Worm (Caenorhabditis elegans) whole organism, L2 larva: Measurements from ENCODE around the gene B0285.6.

Experiments used
- blmp-1 ChIP-seq: sonication (generic microtip); optimal IDR thresholded peaks from 2 replicates; lab custom pipeline; 2017; ENCODE audit warnings: missing genetic modification characterization, mild to moderate bottlenecking, missing compliant biosample characterization, antibody characterized with exemption, moderate library complexity; ENCODE audit not compliant: insufficient read depth
- dmd-4 ChIP-seq: sonication (generic microtip); optimal IDR thresholded peaks from 2 replicates; lab custom pipeline; 2017; ENCODE audit warnings: missing biosample characterization, missing genetic modification characterization

DNA sequence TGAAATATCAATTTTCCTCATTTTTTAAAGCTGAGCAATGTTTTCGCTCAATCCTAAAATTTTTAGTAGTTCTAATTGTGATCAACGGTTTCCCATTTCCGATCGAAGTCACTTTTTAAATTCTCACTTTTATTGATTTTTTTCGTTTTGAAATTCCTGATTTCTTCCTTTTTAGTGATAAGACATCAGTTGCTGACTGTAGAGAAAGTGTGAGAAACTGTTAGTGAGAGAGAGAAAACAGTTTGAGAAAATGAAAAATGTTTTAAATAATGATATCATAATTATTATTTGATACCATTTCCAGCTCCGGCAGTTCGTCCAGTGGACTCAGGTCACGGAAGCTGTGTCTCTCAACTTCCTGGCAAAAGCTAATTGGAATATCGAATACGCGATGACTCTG lies 35.4 kb upstream of the B0285.6 start:
- no peak for TF ChIP-seq blmp-1 (tag; lab: Kevin White, UChicago)
- no peak for TF ChIP-seq dmd-4 (tag; lab: Kevin White, UChicago)
